Fruit fly (Drosophila melanogaster) whole organism: ENCODE data around the gene sds22.

Experiments used
- CG8478 ChIP-seq: fragments of >200 bp; optimal IDR thresholded peaks from 2 replicates; lab custom pipeline; 2018; ENCODE audit warnings: inconsistent platforms
- Dll ChIP-seq: fragments of >200 bp; optimal IDR thresholded peaks from 2 replicates; lab custom pipeline; 2017
- EcR ChIP-seq, 2 experiments: fragments of >200 bp; optimal IDR thresholded peaks; 2 replicates each; lab custom pipeline; 2017; ENCODE audit warnings: missing biosample characterization in 2 of 2, missing genetic modification characterization in 2 of 2, missing genetic modification reagents in 2 of 2
- pan ChIP-seq: fragments of >200 bp; optimal IDR thresholded peaks from 2 replicates; lab custom pipeline; 2017
- psq ChIP-seq: fragments of >200 bp; optimal IDR thresholded peaks from 2 replicates; lab custom pipeline; 2017
- usp ChIP-seq: fragments of >200 bp; optimal IDR thresholded peaks from 2 replicates; lab custom pipeline; 2017; ENCODE audit warnings: missing biosample characterization, missing genetic modification characterization, mixed read lengths

sds22 gene

DNA sequence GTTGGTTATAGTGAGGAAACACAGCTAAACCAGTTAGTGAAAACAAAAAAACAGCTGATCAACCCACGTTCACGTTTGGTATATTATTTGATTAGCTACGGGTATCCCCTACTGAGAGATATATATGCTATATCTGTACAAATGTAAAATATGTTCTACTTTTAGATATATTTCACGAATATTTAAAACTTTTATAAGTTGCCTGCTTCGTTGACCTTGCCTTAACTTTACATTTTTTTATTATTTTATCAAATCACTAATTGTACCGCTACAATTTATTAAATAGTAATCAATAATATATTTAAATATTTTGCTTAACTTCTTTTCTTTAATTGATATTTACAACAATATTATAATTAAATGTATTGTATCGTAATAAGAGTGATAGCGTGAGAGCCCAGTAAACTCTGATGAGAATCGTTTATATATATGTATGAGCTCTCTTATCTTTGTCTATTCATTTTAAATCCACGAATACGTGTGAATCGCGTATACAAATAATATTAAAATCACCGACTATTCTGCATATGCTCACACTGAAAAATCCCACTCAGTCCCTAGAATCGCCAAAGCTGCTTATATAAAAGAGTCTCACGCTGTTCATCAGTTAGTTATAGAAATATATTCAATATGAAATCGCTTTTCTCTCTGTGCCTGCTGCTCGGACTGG, 21.2 kb downstream of the sds22 start, which contains the start of gene CG42821:
TSS of gene CG42821 (plus strand) at position 620 of the 670 bp plus-strand sequence.
- TF ChIP-seq Dll (lab: Kevin White, UChicago), result no peak
- no peak for TF ChIP-seq psq (lab: Kevin White, UChicago)
- no peak for TF ChIP-seq EcR (GFP tag; optimal IDR thresholded peaks at IDR 0.05; lab: Kevin White, UChicago)
- TF ChIP-seq usp (GFP tag; lab: Kevin White, UChicago), result no peak
- no peak for TF ChIP-seq CG8478 (lab: Kevin White, UChicago)
- no peak for TF ChIP-seq pan

dm6 chr3R:17413601-17414000, 22.2 kb downstream of the sds22 start, which contains the start of gene CG42822:
Gene CG42822 (plus strand): TSS chr3R:17413901.
- TF ChIP-seq CG8478 (lab: Kevin White, UChicago) (no peak), psq (lab: Kevin White, UChicago) (no peak), Dll (lab: Kevin White, UChicago) (no peak), EcR (GFP tag; optimal IDR thresholded peaks at IDR 0.05; lab: Kevin White, UChicago) (no peak), usp (GFP tag; lab: Kevin White, UChicago) (no peak), pan (no peak)

DNA sequence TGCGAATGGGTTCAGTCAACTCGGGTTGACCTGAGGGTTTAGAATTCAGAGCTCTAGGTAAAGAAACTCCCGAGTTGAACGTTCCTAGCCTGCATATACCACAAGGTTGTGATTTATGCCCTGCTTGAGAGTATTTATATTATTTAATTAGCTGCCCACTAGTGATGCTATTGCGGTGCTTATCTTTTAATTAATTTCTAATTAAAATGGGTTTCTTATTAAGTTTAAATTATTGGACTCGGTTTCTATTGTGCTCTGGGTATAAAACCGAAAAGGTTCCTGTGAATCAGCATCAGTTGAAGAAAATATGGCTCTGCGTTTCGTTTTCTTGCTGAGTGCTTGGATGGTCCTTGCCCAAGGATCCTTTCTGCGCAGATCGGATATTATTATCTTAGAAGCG, 24.0 kb downstream of the sds22 start, which contains the start of gene CG5866:
TSS of gene CG5866 (plus strand) at position 301 of the 400 bp plus-strand sequence.
- no peak for TF ChIP-seq pan
- TF ChIP-seq psq (lab: Kevin White, UChicago), result no peak
- TF ChIP-seq CG8478 (lab: Kevin White, UChicago), result no peak
- no peak for TF ChIP-seq Dll (lab: Kevin White, UChicago)
- no peak for TF ChIP-seq usp (GFP tag; lab: Kevin White, UChicago)
- TF ChIP-seq EcR (GFP tag; optimal IDR thresholded peaks at IDR 0.05; lab: Kevin White, UChicago), result no peak

dm6 chr3R:17417167-17417566, 25.8 kb downstream of the sds22 start, which contains the start of gene CG33333:
Gene CG33333 (plus strand): TSS chr3R:17417467.
- TF ChIP-seq usp (GFP tag; lab: Kevin White, UChicago) (no peak), Dll (lab: Kevin White, UChicago) (no peak), EcR (GFP tag; optimal IDR thresholded peaks at IDR 0.05; lab: Kevin White, UChicago) (no peak), psq (lab: Kevin White, UChicago) (no peak), pan (no peak), CG8478 (lab: Kevin White, UChicago) (no peak)

dm6 chr3R:17418459-17418858, 27.1 kb downstream of the sds22 start, which contains the start of gene CG42834:
Gene CG42834 (plus strand): TSS chr3R:17418759.
- TF ChIP-seq psq (lab: Kevin White, UChicago) (no peak), CG8478 (lab: Kevin White, UChicago) (no peak)

- TF ChIP-seq usp (GFP tag; lab: Kevin White, UChicago), result no peak
- no peak for TF ChIP-seq psq (lab: Kevin White, UChicago)
- TF ChIP-seq CG8478 (lab: Kevin White, UChicago), result no peak
- TF ChIP-seq Dll (lab: Kevin White, UChicago), result no peak
- TF ChIP-seq pan, result no peak
- no peak for TF ChIP-seq EcR (GFP tag; optimal IDR thresholded peaks at IDR 0.05; lab: Kevin White, UChicago)
These were observed 28.9 kb downstream of the sds22 start, which contains the start of gene CG42835 for dm6 chr3R:17420338-17420737. Gene CG42835 (plus strand): TSS chr3R:17420638.

- TF ChIP-seq psq (lab: Kevin White, UChicago) (no peak), pan (no peak), CG8478 (lab: Kevin White, UChicago) (no peak), usp (GFP tag; lab: Kevin White, UChicago) (no peak), Dll (lab: Kevin White, UChicago) (no peak), EcR (GFP tag; optimal IDR thresholded peaks at IDR 0.05; lab: Kevin White, UChicago) (no peak)
These were observed 30.7 kb downstream of the sds22 start, which contains the start of gene CG14332 for dm6 chr3R:17422102-17422501. Gene CG14332 (minus strand): TSS chr3R:17422202.

dm6 chr3R:17425417-17425915, 34.1 kb downstream of the sds22 start, which contains the start of gene cysu:
Gene cysu (plus strand): TSS chr3R:17425768.
- TF ChIP-seq pan (no peak), usp (GFP tag; lab: Kevin White, UChicago) (no peak)

DNA sequence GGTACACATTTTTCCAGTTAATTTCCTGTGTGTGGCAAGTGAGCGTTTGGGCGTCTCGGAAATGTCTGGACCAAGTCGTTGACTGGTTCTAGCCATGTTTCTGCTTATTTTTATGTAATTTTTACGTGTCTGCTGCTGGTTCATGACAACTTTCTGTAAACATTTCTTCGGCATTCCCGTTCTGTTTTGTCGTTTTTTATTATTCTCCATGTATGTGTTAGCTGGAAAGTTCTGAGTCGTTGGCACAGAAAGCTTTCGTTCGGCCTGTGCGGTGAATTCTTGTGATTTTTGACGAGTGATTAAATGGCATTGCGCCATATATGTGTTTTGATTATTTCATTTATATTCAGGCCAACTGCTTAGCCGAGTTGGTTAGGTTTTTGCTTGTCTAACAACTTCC, 34.9 kb downstream of the sds22 start:
- TF ChIP-seq CG8478 (lab: Kevin White, UChicago) (no peak), Dll (lab: Kevin White, UChicago) (no peak), pan (no peak), psq (lab: Kevin White, UChicago) (no peak), EcR (GFP tag; optimal IDR thresholded peaks at IDR 0.05; lab: Kevin White, UChicago) (no peak), usp (GFP tag; lab: Kevin White, UChicago) (no peak)

DNA sequence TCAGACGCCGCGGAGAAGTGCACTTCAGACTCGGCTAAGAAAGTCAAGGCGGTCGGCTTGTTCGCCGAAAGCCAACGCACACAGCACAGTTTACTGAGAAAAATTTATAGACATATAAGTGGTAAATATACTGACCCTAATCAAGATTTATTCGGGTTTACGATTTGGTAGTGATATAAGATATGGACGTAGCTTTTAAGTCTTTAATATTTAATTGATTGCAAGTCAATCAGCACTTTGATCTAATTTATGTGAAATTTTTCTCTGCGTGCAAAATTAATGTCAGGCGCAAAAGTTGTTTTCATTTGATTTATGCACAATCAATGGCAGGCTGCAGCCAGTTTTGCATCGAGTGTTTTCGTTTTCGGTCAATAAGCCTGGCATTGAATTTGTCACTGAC, 39.1 kb downstream of the sds22 start:
- no peak for TF ChIP-seq psq (lab: Kevin White, UChicago)
- no peak for TF ChIP-seq EcR (GFP tag; optimal IDR thresholded peaks at IDR 0.05; lab: Kevin White, UChicago)
- TF ChIP-seq CG8478 (lab: Kevin White, UChicago), result no peak
- TF ChIP-seq usp (GFP tag; lab: Kevin White, UChicago), result no peak
- no peak for TF ChIP-seq Dll (lab: Kevin White, UChicago)
- no peak for TF ChIP-seq pan

DNA sequence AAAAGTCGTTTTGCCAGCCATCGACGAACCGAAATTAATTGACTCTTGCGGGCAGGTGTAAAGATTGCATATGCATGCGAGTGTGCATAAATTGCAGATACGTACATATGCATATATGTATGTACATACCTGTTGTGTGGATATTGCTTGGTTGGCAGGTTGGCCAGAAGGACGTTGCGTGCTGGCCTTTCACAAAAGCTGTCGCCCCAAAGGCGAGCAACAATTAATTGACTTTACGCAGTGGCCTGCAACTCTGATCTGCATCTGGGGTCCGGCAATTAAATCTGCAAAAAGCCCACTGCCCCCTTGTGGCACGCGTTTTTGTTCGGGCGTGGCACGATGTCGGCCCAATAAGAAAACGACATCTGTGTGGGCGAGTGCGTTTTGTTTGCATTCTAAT, 41.7 kb downstream of the sds22 start:
- no peak for TF ChIP-seq usp (GFP tag; lab: Kevin White, UChicago)
- no peak for TF ChIP-seq EcR (GFP tag; optimal IDR thresholded peaks at IDR 0.05; lab: Kevin White, UChicago)
- TF ChIP-seq CG8478 (lab: Kevin White, UChicago), result no peak
- TF ChIP-seq Dll (lab: Kevin White, UChicago), result no peak
- TF ChIP-seq psq (lab: Kevin White, UChicago), result no peak
- TF ChIP-seq pan, result no peak

DNA sequence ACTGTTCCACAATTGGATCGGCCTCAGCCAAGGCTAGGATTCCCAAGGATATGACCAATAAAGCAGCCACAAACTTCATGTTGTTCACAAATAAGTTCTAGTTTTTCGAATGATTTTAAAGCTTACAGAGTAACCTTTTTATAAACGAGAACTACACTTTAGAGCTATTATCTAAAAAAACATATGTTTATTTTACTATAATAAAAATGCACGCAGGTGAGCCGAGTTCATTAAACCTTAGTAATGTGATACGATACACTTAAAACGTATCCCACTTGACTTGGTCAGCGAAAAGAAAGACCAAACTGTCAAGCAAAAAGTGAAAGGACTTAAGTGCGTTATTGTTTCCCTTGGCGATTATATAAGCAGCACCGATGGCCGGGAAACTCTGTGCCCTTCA, 42.9 kb downstream of the sds22 start, which contains the start of gene CG44090:
TSS of gene CG44090 (minus strand) at position 101 of the 400 bp plus-strand sequence.
- TF ChIP-seq EcR (GFP tag; optimal IDR thresholded peaks at IDR 0.05; lab: Kevin White, UChicago), result no peak
- no peak for TF ChIP-seq usp (GFP tag; lab: Kevin White, UChicago)
- TF ChIP-seq pan, result no peak
- no peak for TF ChIP-seq CG8478 (lab: Kevin White, UChicago)
- no peak for TF ChIP-seq psq (lab: Kevin White, UChicago)
